Worm (Caenorhabditis elegans): ENCODE data around the gene C38D4.7.

DNA sequence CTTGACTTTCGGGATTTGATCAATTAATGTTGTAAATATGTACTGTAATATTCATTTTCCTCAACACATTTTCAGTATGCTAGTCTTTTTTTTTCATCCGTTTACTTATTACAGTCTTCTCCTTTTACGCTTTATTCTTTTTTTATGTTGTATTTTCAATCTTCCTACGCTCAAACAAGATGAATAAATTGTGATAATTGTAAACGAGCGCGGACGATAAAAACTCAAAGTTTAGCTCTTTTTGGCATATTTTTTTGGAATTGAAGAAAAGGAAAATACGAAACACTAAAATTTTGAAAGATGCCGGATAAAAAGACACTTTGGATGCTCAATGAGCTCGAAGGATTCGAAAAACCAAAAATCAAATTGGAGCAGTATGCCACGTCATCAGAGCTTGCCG, 8.4 kb downstream of the C38D4.7 start, which contains the start of gene metl-5:
- TF ChIP-seq hmg-4 (GFP tag; optimal IDR thresholded peaks at IDR 0.05) (no peak), pes-1 (GFP tag; IDR thresholded peaks at IDR 0.05) (no peak), ceh-36 (tag; optimal IDR thresholded peaks at IDR 0.05) (no peak), ama-1 (optimal IDR thresholded peaks at IDR 0.05) (no peak), ets-7 (tag; optimal IDR thresholded peaks at IDR 0.05) (no peak), F13C5.2 (tag; optimal IDR thresholded peaks at IDR 0.05) (no peak), flt-1 (GFP tag; IDR thresholded peaks at IDR 0.05) (no peak), scrt-1 (GFP tag; IDR thresholded peaks at IDR 0.05) (no peak)
